Fruit fly (Drosophila melanogaster): ENCODE data around the gene CG3842.

CG3842 gene

dm6 chrX:6304203-6304602 is 33.4 kb upstream of the CG3842 start:
- TF ChIP-seq org-1 (GFP tag; optimal IDR thresholded peaks at IDR 0.05): no peak
- TF ChIP-seq Drgx (GFP tag; IDR thresholded peaks at IDR 0.05): peak; percentile 26; the same call in 1 of the 2 replicates

dm6 chrX:6305317-6305716 is 32.2 kb upstream of the CG3842 start:
- TF ChIP-seq Drgx (GFP tag; IDR thresholded peaks at IDR 0.05) (peak; percentile 47; the same call in 1 of the 2 replicates), repo (GFP tag; optimal IDR thresholded peaks at IDR 0.05) (no peak)

dm6 chrX:6308852-6309251 is 28.7 kb upstream of the CG3842 start, which contains the start of gene CG15894:
TSS of gene CG15894 (plus strand) at chrX:6309212.
- no peak for TF ChIP-seq NFAT (GFP tag; IDR thresholded peaks at IDR 0.05)
- no peak for TF ChIP-seq Max (GFP tag; optimal IDR thresholded peaks at IDR 0.05)
- TF ChIP-seq klu (GFP tag; IDR thresholded peaks at IDR 0.05): no peak
- TF ChIP-seq gem (tag; optimal IDR thresholded peaks at IDR 0.05): peak; percentile 28
- peak; percentile 5 for TF ChIP-seq dmrt99B (tag; optimal IDR thresholded peaks at IDR 0.05)
- no peak for TF ChIP-seq CG11560 (tag; IDR thresholded peaks at IDR 0.05)
- TF ChIP-seq slbo (GFP tag; IDR thresholded peaks at IDR 0.05): peak; percentile 26; the same call in 1 of the 2 replicates
- no peak for TF ChIP-seq Ets65A (GFP tag)
- no peak for TF ChIP-seq Scr (GFP tag; IDR thresholded peaks at IDR 0.05; ENCODE audit: partially characterized antibody)
- TF ChIP-seq sisA (GFP tag; IDR thresholded peaks at IDR 0.05): no peak
- no peak for TF ChIP-seq CG10462 (GFP tag; optimal IDR thresholded peaks at IDR 0.05)
- TF ChIP-seq C15 (GFP tag; IDR thresholded peaks at IDR 0.05): no peak
- peak; percentile 21; the same call in 1 of the 2 replicates for TF ChIP-seq lmd (GFP tag; IDR thresholded peaks at IDR 0.05)
- no peak for TF ChIP-seq CG17829 (tag; optimal IDR thresholded peaks at IDR 0.05)
- peak; percentile 3 for TF ChIP-seq Blimp-1 (GFP tag; optimal IDR thresholded peaks at IDR 0.05)
- TF ChIP-seq CG31224 (GFP tag; IDR thresholded peaks at IDR 0.05): no peak
- TF ChIP-seq H15 (GFP tag; IDR thresholded peaks at IDR 0.05): no peak
- no peak for TF ChIP-seq CG3163 (GFP tag; optimal IDR thresholded peaks at IDR 0.05)
- TF ChIP-seq Abd-B (GFP tag; optimal IDR thresholded peaks at IDR 0.05): no peak
- no peak for TF ChIP-seq Mad (GFP tag; optimal IDR thresholded peaks at IDR 0.05)
- peak; percentile 25 for TF ChIP-seq CG8388 (GFP tag; optimal IDR thresholded peaks at IDR 0.05)
- no peak for TF ChIP-seq vvl (GFP tag; IDR thresholded peaks at IDR 0.05)
- TF ChIP-seq CG5180 (GFP tag; optimal IDR thresholded peaks at IDR 0.05): peak; percentile 97
- TF ChIP-seq gcm (GFP tag; optimal IDR thresholded peaks at IDR 0.05): no peak
- TF ChIP-seq CG17361 (GFP tag; IDR thresholded peaks at IDR 0.05): no peak
- no peak for TF ChIP-seq tin (GFP tag; optimal IDR thresholded peaks at IDR 0.05)
- no peak for TF ChIP-seq ssp (GFP tag; IDR thresholded peaks at IDR 0.05)
- TF ChIP-seq Xbp1 (GFP tag; optimal IDR thresholded peaks at IDR 0.05): no peak
- TF ChIP-seq CG9876 (GFP tag; optimal IDR thresholded peaks at IDR 0.05): no peak
- TF ChIP-seq CG9727 (GFP tag; optimal IDR thresholded peaks at IDR 0.05): no peak
- no peak for TF ChIP-seq run (tag; optimal IDR thresholded peaks at IDR 0.05)
- peak; percentile 40 for TF ChIP-seq CG17359 (tag; optimal IDR thresholded peaks at IDR 0.05)
- TF ChIP-seq mld (GFP tag; IDR thresholded peaks at IDR 0.05; ENCODE audit: partially characterized antibody): no peak
- TF ChIP-seq slou (GFP tag; optimal IDR thresholded peaks at IDR 0.05): no peak
- peak; percentile 64 for TF ChIP-seq row (GFP tag; IDR thresholded peaks at IDR 0.05)
- TF ChIP-seq CG42726 (GFP tag; IDR thresholded peaks at IDR 0.05; ENCODE audit: partially characterized antibody): no peak
- TF ChIP-seq CG2889 (GFP tag; IDR thresholded peaks at IDR 0.05): no peak
- TF ChIP-seq CG2120 (GFP tag; optimal IDR thresholded peaks at IDR 0.05): peak; percentile 28
- TF ChIP-seq ewg (GFP tag; optimal IDR thresholded peaks at IDR 0.05): no peak
- TF ChIP-seq CG13894 (tag; optimal IDR thresholded peaks at IDR 0.05): peak; percentile 12
- TF ChIP-seq z (GFP tag; IDR thresholded peaks at IDR 0.05): no peak
- TF ChIP-seq Awh (GFP tag; IDR thresholded peaks at IDR 0.05): no peak
- no peak for TF ChIP-seq oc (tag; optimal IDR thresholded peaks at IDR 0.05)
- TF ChIP-seq Med (GFP tag): peak; percentile 77
- no peak for TF ChIP-seq CG11696 (GFP tag; IDR thresholded peaks at IDR 0.05)

All from whole organism, embryonic.